Worm (Caenorhabditis elegans) whole organism, mixed stage, embryonic: ENCODE measurements around the gene R31.2.

Source experiments
- M03D4.4 ChIP-seq: sonication (generic microtip); optimal IDR thresholded peaks from 2 replicates; lab custom pipeline; 2017; ENCODE audit warnings: mild to moderate bottlenecking, missing genetic modification characterization, missing compliant biosample characterization
- bed-3 ChIP-seq: fragments of 200-800 bp; sonication (Bioruptor generic); optimal IDR thresholded peaks from 3 replicates; lab custom pipeline; 2018; ENCODE audit warnings: mild to moderate bottlenecking, missing genetic modification characterization, moderate library complexity, missing compliant biosample characterization
- elt-1 ChIP-seq: sonication (generic microtip); optimal IDR thresholded peaks from 2 replicates; lab custom pipeline; 2017; ENCODE audit warnings: missing genetic modification characterization, mild to moderate bottlenecking, missing compliant biosample characterization, antibody characterized with exemption, moderate library complexity, borderline replicate concordance; ENCODE audit not compliant: insufficient read depth
- flh-1 ChIP-seq: fragments of 200-800 bp; sonication (Bioruptor generic); optimal IDR thresholded peaks from 2 replicates; lab custom pipeline; 2018; ENCODE audit warnings: mild to moderate bottlenecking, missing genetic modification characterization, moderate library complexity, missing compliant biosample characterization
- nhr-12 ChIP-seq: fragments of 150-350 bp; optimal IDR thresholded peaks from 2 replicates; lab custom pipeline; 2014; ENCODE audit warnings: missing biosample characterization, missing genetic modification characterization
- nhr-237 ChIP-seq: fragments of 150-350 bp; optimal IDR thresholded peaks from 2 replicates; lab custom pipeline; 2014; ENCODE audit warnings: missing biosample characterization, missing genetic modification characterization
- nhr-28 ChIP-seq: fragments of 150-350 bp; optimal IDR thresholded peaks from 2 replicates; lab custom pipeline; 2014; ENCODE audit warnings: missing biosample characterization, missing genetic modification characterization
- unc-62 ChIP-seq: fragments of 150-350 bp; optimal IDR thresholded peaks from 2 replicates; lab custom pipeline; 2014; ENCODE audit warnings: missing biosample characterization, missing genetic modification reagents, missing genetic modification characterization
- ztf-11 ChIP-seq: fragments of 150-350 bp; optimal IDR thresholded peaks from 2 replicates; lab custom pipeline; 2014; ENCODE audit warnings: missing biosample characterization, missing genetic modification characterization

ce11 chrV:11891143-11891862, 26.1 kb upstream of the R31.2 start, which contains the start of the genes sodh-2 and srx-76:
- TF ChIP-seq unc-62 (GFP tag; lab: Kevin White, UChicago) (no peak), flh-1 (no peak), ztf-11 (tag; lab: Kevin White, UChicago) (no peak), nhr-237 (tag; lab: Kevin White, UChicago) (no peak), elt-1 (no peak), nhr-28 (tag; lab: Kevin White, UChicago) (no peak), nhr-12 (no peak), bed-3 (GFP tag; lab: Kevin White, UChicago) (no peak), M03D4.4 (tag; lab: Kevin White, UChicago) (no peak)
